Worm (Caenorhabditis elegans) whole organism, late embryonic: Measurements from ENCODE around the gene unc-78.

Experiments used
- ama-1 ChIP-seq: fragments of 150-350 bp; optimal IDR thresholded peaks from 2 replicates; lab custom pipeline; 2014
- ceh-30 ChIP-seq: fragments of 150-350 bp; optimal IDR thresholded peaks from 2 replicates; lab custom pipeline; 2014; ENCODE audit warnings: missing biosample characterization, missing genetic modification characterization
- dve-1 ChIP-seq: sonication (generic microtip); optimal IDR thresholded peaks from 2 replicates; lab custom pipeline; 2017; ENCODE audit warnings: antibody characterized with exemption, mild to moderate bottlenecking, missing genetic modification characterization, missing compliant biosample characterization
- fkh-10 ChIP-seq: fragments of 150-350 bp; optimal IDR thresholded peaks from 2 replicates; lab custom pipeline; 2014; ENCODE audit warnings: missing biosample characterization, missing genetic modification reagents, missing genetic modification characterization
- nhr-11 ChIP-seq: fragments of 150-350 bp; optimal IDR thresholded peaks from 2 replicates; lab custom pipeline; 2014; ENCODE audit warnings: missing biosample characterization, missing genetic modification characterization
- pros-1 ChIP-seq: fragments of 150-350 bp; optimal IDR thresholded peaks from 2 replicates; lab custom pipeline; 2014; ENCODE audit warnings: missing biosample characterization, missing genetic modification reagents, missing genetic modification characterization
- rnt-1 ChIP-seq: sonication (generic microtip); optimal IDR thresholded peaks from 2 replicates; lab custom pipeline; 2016; ENCODE audit warnings: missing genetic modification characterization, missing compliant biosample characterization

- no peak for TF ChIP-seq fkh-10 (GFP tag; lab: Kevin White, UChicago)
- no peak for TF ChIP-seq pros-1 (tag; lab: Kevin White, UChicago)
- TF ChIP-seq dve-1 (tag; lab: Kevin White, UChicago), result no peak
- no peak for TF ChIP-seq ama-1
- no peak for TF ChIP-seq ceh-30 (tag; lab: Kevin White, UChicago)
- no peak for TF ChIP-seq nhr-11 (tag; lab: Kevin White, UChicago)
- TF ChIP-seq rnt-1 (tag; lab: Kevin White, UChicago), result no peak
Observed at ce11 chrX:3439823-3440222, 28.4 kb upstream of the unc-78 start.
